Fruit fly (Drosophila melanogaster) whole organism, embryonic: Measurements from ENCODE around the gene Pgant8.

Source experiments
- CG4820 ChIP-seq: fragments of 200-800 bp; sonication (Bioruptor generic); optimal IDR thresholded peaks from 3 replicates; lab custom pipeline; 2016; ENCODE audit warnings: missing biosample characterization, missing genetic modification characterization
- CG9727 ChIP-seq: fragments of 200-800 bp; sonication (Bioruptor generic); optimal IDR thresholded peaks from 3 replicates; lab custom pipeline; 2017; ENCODE audit warnings: missing biosample characterization, mild to moderate bottlenecking, missing genetic modification characterization
- CHES-1-like ChIP-seq: fragments of 200-800 bp; sonication (Bioruptor generic); optimal IDR thresholded peaks from 2 replicates; lab custom pipeline; 2016; ENCODE audit warnings: missing biosample characterization, missing genetic modification characterization
- Dfd ChIP-seq, 2 experiments: fragments of >200 bp; optimal IDR thresholded peaks; 2 replicates each; lab custom pipeline; 2017; ENCODE audit warnings: missing biosample characterization in 2 of 2, missing genetic modification characterization in 2 of 2
- Max ChIP-seq: fragments of 200-800 bp; sonication (Bioruptor generic); optimal IDR thresholded peaks from 2 replicates; lab custom pipeline; 2016; ENCODE audit warnings: missing biosample characterization, mild to moderate bottlenecking, missing genetic modification characterization
- crc ChIP-seq: fragments of 200-800 bp; sonication (Bioruptor generic); optimal IDR thresholded peaks from 2 replicates; lab custom pipeline; 2016; ENCODE audit warnings: missing biosample characterization, missing genetic modification characterization
- klu ChIP-seq: fragments of 200-800 bp; sonication (Bioruptor generic); IDR thresholded peaks from 2 replicates; pipeline ENCODE4 v1.3.6; 2022; ENCODE audit warnings: missing biosample characterization, missing genetic modification characterization

dm6 chr3L:15694406-15694805, 10.7 kb downstream of the Pgant8 start:
- TF ChIP-seq Max (GFP tag; lab: Kevin White, UChicago) = no peak
- no peak for TF ChIP-seq Dfd (GFP tag; optimal IDR thresholded peaks at IDR 0.05; lab: Kevin White, UChicago)
- TF ChIP-seq CHES-1-like (GFP tag; lab: Kevin White, UChicago) = no peak
- no peak for TF ChIP-seq CG9727
- TF ChIP-seq CG4820 = no peak
- no peak for TF ChIP-seq crc (GFP tag; lab: Kevin White, UChicago)
- TF ChIP-seq klu (GFP tag; lab: Robert Waterston, UW) = no peak
